Worm (Caenorhabditis elegans): Measurements from ENCODE around the gene F43E2.11.

DNA sequence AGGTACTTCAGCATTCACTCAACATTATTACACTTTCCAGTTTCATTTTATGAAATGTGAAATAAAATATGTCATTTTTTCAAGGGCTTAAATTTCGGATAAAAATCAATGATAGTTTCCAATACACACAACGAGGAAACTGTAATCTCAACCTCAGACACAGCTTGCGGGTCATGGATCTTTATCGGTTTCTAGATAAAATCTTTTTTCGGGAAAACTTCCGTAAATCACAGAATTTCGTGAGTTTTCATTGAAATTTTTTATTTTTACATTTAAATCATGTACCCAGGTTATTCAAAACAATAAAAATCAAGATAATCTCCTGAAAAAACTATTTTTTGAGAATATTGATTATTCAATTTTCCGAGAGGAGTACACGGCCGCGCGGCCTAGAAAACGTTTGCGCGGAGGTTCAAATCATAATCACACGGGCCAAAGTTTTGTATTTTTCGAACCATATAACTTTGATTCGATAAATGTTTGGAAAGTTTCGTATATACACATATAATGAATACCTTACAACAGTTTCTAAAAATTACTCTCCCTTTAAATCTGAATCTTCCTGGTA lies 27.3 kb upstream of the F43E2.11 start:
- TF ChIP-seq nfya-1 (tag; optimal IDR thresholded peaks at IDR 0.05; ENCODE audit: borderline replicate concordance, insufficient read depth) = no peak
- TF ChIP-seq ztf-22 (GFP tag; optimal IDR thresholded peaks at IDR 0.05) = no peak
- TF ChIP-seq egl-18 (GFP tag; IDR thresholded peaks at IDR 0.05) = no peak
- no peak for TF ChIP-seq ztf-28 (GFP tag; IDR thresholded peaks at IDR 0.05)
- TF ChIP-seq mel-28 (tag; optimal IDR thresholded peaks at IDR 0.05; ENCODE audit: borderline replicate concordance) = no peak
- TF ChIP-seq lsl-1 (GFP tag; optimal IDR thresholded peaks at IDR 0.05) = no peak
- TF ChIP-seq Y56A3A.18 (GFP tag; IDR thresholded peaks at IDR 0.05) = no peak

Measured in whole organism, young adult.